Fruit fly (Drosophila melanogaster) Kc167 (cell line): ENCODE measurements around the gene CAH4.

Source experiments
- Myc ChIP-seq: fragments of >200 bp; optimal IDR thresholded peaks from 2 replicates; lab custom pipeline; 2017; ENCODE audit warnings: missing external identifiers
- Sin3A ChIP-seq: fragments of >200 bp; optimal IDR thresholded peaks from 2 replicates; lab custom pipeline; 2018; ENCODE audit warnings: missing external identifiers
- h ChIP-seq: fragments of >200 bp; optimal IDR thresholded peaks from 3 replicates; lab custom pipeline; 2018; ENCODE audit warnings: missing external identifiers
- psq ChIP-seq: fragments of >200 bp; optimal IDR thresholded peaks from 2 replicates; lab custom pipeline; 2017; ENCODE audit warnings: missing external identifiers
- ttk ChIP-seq: sonication (Bioruptor generic); optimal IDR thresholded peaks from 2 replicates; lab custom pipeline; 2017; ENCODE audit warnings: missing external identifiers

- no peak for TF ChIP-seq Myc
- no peak for TF ChIP-seq ttk
- TF ChIP-seq psq (lab: Kevin White, UChicago), result no peak
- TF ChIP-seq Sin3A (lab: Kevin White, UChicago), result no peak
- no peak for TF ChIP-seq h (lab: Kevin White, UChicago)
These were observed 31.8 kb downstream of the CAH4 start, which contains the start of gene niki for dm6 chr3R:24825548-24825947.
